Fruit fly (Drosophila melanogaster) whole organism, embryonic: Measurements from ENCODE around the gene CG6656.

Experiments
- Abd-B ChIP-seq: fragments of 200-800 bp; sonication (Bioruptor generic); optimal IDR thresholded peaks from 2 replicates; lab custom pipeline; 2018; ENCODE audit warnings: missing biosample characterization, mild to moderate bottlenecking, missing genetic modification characterization, moderate library complexity
- Asciz ChIP-seq: fragments of 200-800 bp; sonication (Bioruptor generic); optimal IDR thresholded peaks from 2 replicates; lab custom pipeline; 2017; ENCODE audit warnings: missing biosample characterization, mild to moderate bottlenecking, missing genetic modification characterization, missing genetic modification reagents
- CG11456 ChIP-seq: fragments of 200-800 bp; sonication (Bioruptor generic); IDR thresholded peaks from 3 replicates; pipeline ENCODE4 v1.3.6; 2022; ENCODE audit warnings: missing biosample characterization, missing genetic modification characterization
- CG11504 ChIP-seq: fragments of 200-800 bp; sonication (Bioruptor generic); optimal IDR thresholded peaks from 3 replicates; lab custom pipeline; 2019; ENCODE audit warnings: missing biosample characterization, mild to moderate bottlenecking, missing genetic modification characterization, moderate library complexity
- CG12155 ChIP-seq: fragments of 200-800 bp; sonication (Bioruptor generic); optimal IDR thresholded peaks from 3 replicates; lab custom pipeline; 2016; ENCODE audit warnings: missing biosample characterization, missing genetic modification characterization
- CG14441 ChIP-seq: fragments of 200-800 bp; sonication (Bioruptor generic); IDR thresholded peaks from 2 replicates; pipeline ENCODE4 v1.3.6; 2022; ENCODE audit warnings: missing biosample characterization, missing genetic modification characterization
- CG14710 ChIP-seq: fragments of 200-800 bp; sonication (Bioruptor generic); optimal IDR thresholded peaks from 3 replicates; lab custom pipeline; 2019; ENCODE audit warnings: missing biosample characterization, mild to moderate bottlenecking, missing genetic modification characterization, moderate library complexity
- CG1602 ChIP-seq: fragments of 200-800 bp; sonication (Bioruptor generic); optimal IDR thresholded peaks from 3 replicates; lab custom pipeline; 2016; ENCODE audit warnings: missing biosample characterization, missing genetic modification characterization
- CG17802 ChIP-seq: fragments of 200-800 bp; sonication (Bioruptor generic); optimal IDR thresholded peaks from 2 replicates; lab custom pipeline; 2018; ENCODE audit warnings: missing biosample characterization, mild to moderate bottlenecking, missing genetic modification characterization, moderate library complexity
- CG2875 ChIP-seq: fragments of 200-800 bp; sonication (Bioruptor generic); optimal IDR thresholded peaks from 2 replicates; lab custom pipeline; 2017; ENCODE audit warnings: missing biosample characterization, mild to moderate bottlenecking, missing genetic modification characterization, missing genetic modification reagents
- CG30403 ChIP-seq: fragments of 200-800 bp; sonication (Bioruptor generic); optimal IDR thresholded peaks from 3 replicates; lab custom pipeline; 2016; ENCODE audit warnings: missing biosample characterization, missing genetic modification characterization
- CG32532 ChIP-seq: fragments of 200-800 bp; sonication (Bioruptor generic); IDR thresholded peaks from 2 replicates; pipeline ENCODE4 v1.3.6; 2022; ENCODE audit warnings: missing biosample characterization, missing genetic modification characterization
- CG3847 ChIP-seq: fragments of 200-800 bp; sonication (Bioruptor generic); IDR thresholded peaks from 2 replicates; pipeline ENCODE4 v1.3.6; 2022; ENCODE audit warnings: missing biosample characterization, missing genetic modification characterization
- CG42726 ChIP-seq: fragments of 200-800 bp; sonication (Bioruptor generic); IDR thresholded peaks from 2 replicates; pipeline ENCODE4 v1.3.6; 2022; ENCODE audit warnings: missing biosample characterization, missing genetic modification characterization; ENCODE audit not compliant: partially characterized antibody
- CG6272 ChIP-seq: fragments of 200-800 bp; sonication (Bioruptor generic); IDR thresholded peaks from 2 replicates; pipeline ENCODE4 v1.3.6; 2022; ENCODE audit warnings: missing biosample characterization, missing genetic modification characterization
- CG6765 ChIP-seq: fragments of 200-800 bp; sonication (Bioruptor generic); optimal IDR thresholded peaks from 3 replicates; lab custom pipeline; 2017; ENCODE audit warnings: missing biosample characterization, mild to moderate bottlenecking, missing genetic modification characterization
- CG9932 ChIP-seq: fragments of 200-800 bp; sonication (Bioruptor generic); IDR thresholded peaks from 2 replicates; pipeline ENCODE4 v1.3.6; 2022; ENCODE audit warnings: missing biosample characterization, missing genetic modification characterization
- Dip3 ChIP-seq: fragments of 200-800 bp; sonication (Bioruptor generic); optimal IDR thresholded peaks from 3 replicates; lab custom pipeline; 2016; ENCODE audit warnings: missing biosample characterization, missing genetic modification characterization
- Fer2 ChIP-seq: fragments of 200-800 bp; sonication (Bioruptor generic); optimal IDR thresholded peaks from 2 replicates; lab custom pipeline; 2018; ENCODE audit warnings: missing biosample characterization, mild to moderate bottlenecking, missing genetic modification characterization, moderate library complexity
- GATAe ChIP-seq: fragments of 200-800 bp; sonication (Bioruptor generic); conservative IDR thresholded peaks from 2 replicates; pipeline ENCODE4 v1.3.6; 2022; ENCODE audit warnings: missing biosample characterization, missing genetic modification characterization
- HLHmδ ChIP-seq: fragments of 200-800 bp; sonication (Bioruptor generic); optimal IDR thresholded peaks from 2 replicates; lab custom pipeline; 2018; ENCODE audit warnings: missing biosample characterization, mild to moderate bottlenecking, missing genetic modification characterization, moderate library complexity
- Hand ChIP-seq: fragments of 200-800 bp; sonication (Bioruptor generic); optimal IDR thresholded peaks from 2 replicates; lab custom pipeline; 2017; ENCODE audit warnings: mild to moderate bottlenecking, missing biosample characterization, missing genetic modification reagents, missing genetic modification characterization
- Lhr ChIP-seq: fragments of 200-800 bp; sonication (Bioruptor generic); optimal IDR thresholded peaks from 3 replicates; lab custom pipeline; 2017; ENCODE audit warnings: mild to moderate bottlenecking, missing biosample characterization, missing genetic modification reagents, missing genetic modification characterization
- Mad ChIP-seq: fragments of 200-800 bp; sonication (Bioruptor generic); optimal IDR thresholded peaks from 2 replicates; lab custom pipeline; 2016; ENCODE audit warnings: missing biosample characterization, missing genetic modification characterization
- Mrtf ChIP-seq: fragments of 200-800 bp; sonication (Bioruptor generic); IDR thresholded peaks from 3 replicates; pipeline ENCODE4 v1.3.6; 2022; ENCODE audit warnings: missing biosample characterization, missing genetic modification characterization
- Myb ChIP-seq: fragments of 200-800 bp; sonication (Bioruptor generic); optimal IDR thresholded peaks from 2 replicates; lab custom pipeline; 2016; ENCODE audit warnings: missing biosample characterization, missing genetic modification characterization
- NC2β ChIP-seq: fragments of 200-800 bp; sonication (Bioruptor generic); optimal IDR thresholded peaks from 2 replicates; lab custom pipeline; 2016; ENCODE audit warnings: missing biosample characterization, missing genetic modification characterization
- Sox100B ChIP-seq: fragments of 200-800 bp; sonication (Bioruptor generic); optimal IDR thresholded peaks from 3 replicates; lab custom pipeline; 2018; ENCODE audit warnings: missing biosample characterization, mild to moderate bottlenecking, missing genetic modification characterization
- Ssrp ChIP-seq: fragments of 200-800 bp; sonication (Bioruptor generic); optimal IDR thresholded peaks from 2 replicates; lab custom pipeline; 2018; ENCODE audit warnings: missing biosample characterization, mild to moderate bottlenecking, missing genetic modification characterization, moderate library complexity
- Vsx1 ChIP-seq: fragments of 200-800 bp; sonication (Bioruptor generic); optimal IDR thresholded peaks from 2 replicates; lab custom pipeline; 2017; ENCODE audit warnings: missing biosample characterization, mild to moderate bottlenecking, missing genetic modification characterization, missing genetic modification reagents
- Xrp1 ChIP-seq: fragments of 200-800 bp; sonication (Bioruptor generic); IDR thresholded peaks from 2 replicates; pipeline ENCODE4 v1.3.6; 2022; ENCODE audit warnings: missing biosample characterization, missing genetic modification characterization
- amos ChIP-seq: fragments of 200-800 bp; sonication (Bioruptor generic); IDR thresholded peaks from 2 replicates; pipeline ENCODE4 v1.3.6; 2022; ENCODE audit warnings: missing biosample characterization, missing genetic modification characterization; ENCODE audit not compliant: partially characterized antibody
- bbx ChIP-seq: fragments of 200-800 bp; sonication (Bioruptor generic); IDR thresholded peaks from 2 replicates; pipeline ENCODE4 v1.3.6; 2022; ENCODE audit warnings: missing biosample characterization, missing genetic modification characterization; ENCODE audit not compliant: partially characterized antibody
- bsh ChIP-seq, 2 experiments: fragments of 200-800 bp; sonication (Bioruptor generic); optimal IDR thresholded peaks; 2 replicates each; lab custom pipeline; 2017 to 2018; ENCODE audit warnings: mild to moderate bottlenecking in 2 of 2, missing biosample characterization in 2 of 2, missing genetic modification characterization in 2 of 2, moderate library complexity in 1 of 2
- chinmo ChIP-seq: fragments of 200-800 bp; sonication (Bioruptor generic); IDR thresholded peaks from 4 replicates; pipeline ENCODE4 v1.3.6; 2022; ENCODE audit warnings: missing biosample characterization, missing genetic modification characterization; ENCODE audit not compliant: partially characterized antibody
- croc ChIP-seq: fragments of 200-800 bp; sonication (Bioruptor generic); conservative IDR thresholded peaks from 3 replicates; pipeline ENCODE4 v1.3.6; 2022; ENCODE audit warnings: missing biosample characterization, missing genetic modification characterization
- crol ChIP-seq: fragments of 200-800 bp; sonication (Bioruptor generic); IDR thresholded peaks from 2 replicates; pipeline ENCODE4 v1.3.6; 2022; ENCODE audit warnings: missing biosample characterization, missing genetic modification characterization
- disco-r ChIP-seq: fragments of 200-800 bp; sonication (Bioruptor generic); optimal IDR thresholded peaks from 2 replicates; lab custom pipeline; 2016; ENCODE audit warnings: missing biosample characterization, missing genetic modification characterization
- ems ChIP-seq: fragments of 200-800 bp; sonication (Bioruptor generic); optimal IDR thresholded peaks from 3 replicates; lab custom pipeline; 2016; ENCODE audit warnings: missing biosample characterization, missing genetic modification characterization
- lov ChIP-seq, 2 experiments: fragments of 200-800 bp in 1 of 2; fragments of >200 bp in 1 of 2; sonication (Bioruptor generic) in 1 of 2; IDR thresholded peaks in 1 of 2; optimal IDR thresholded peaks in 1 of 2; 2 replicates in 1 of 2; 3 replicates in 1 of 2; pipeline versions ENCODE4 v1.3.6 to Lab custom; 2017 to 2022; ENCODE audit warnings: missing biosample characterization in 1 of 2, missing genetic modification characterization in 1 of 2
- nerfin-2 ChIP-seq: fragments of 200-800 bp; sonication (Bioruptor generic); IDR thresholded peaks from 2 replicates; pipeline ENCODE4 v1.3.6; 2022; ENCODE audit warnings: missing biosample characterization, missing genetic modification characterization; ENCODE audit not compliant: partially characterized antibody
- p53 ChIP-seq: fragments of 200-800 bp; sonication (Bioruptor generic); optimal IDR thresholded peaks from 2 replicates; lab custom pipeline; 2016; ENCODE audit warnings: missing biosample characterization, missing genetic modification characterization
- scrt ChIP-seq: fragments of 200-800 bp; sonication (Bioruptor generic); optimal IDR thresholded peaks from 2 replicates; lab custom pipeline; 2018; ENCODE audit warnings: missing biosample characterization, mild to moderate bottlenecking, missing genetic modification characterization, moderate library complexity
- slou ChIP-seq: fragments of 200-800 bp; sonication (Bioruptor generic); optimal IDR thresholded peaks from 3 replicates; lab custom pipeline; 2016; ENCODE audit warnings: missing biosample characterization, missing genetic modification characterization
- sob ChIP-seq: fragments of 200-800 bp; sonication (Bioruptor generic); IDR thresholded peaks from 2 replicates; pipeline ENCODE4 v1.3.6; 2022; ENCODE audit warnings: missing biosample characterization, missing genetic modification characterization
- sqz ChIP-seq: fragments of 200-800 bp; sonication (Bioruptor generic); optimal IDR thresholded peaks from 3 replicates; lab custom pipeline; 2018; ENCODE audit warnings: missing biosample characterization, mild to moderate bottlenecking, missing genetic modification characterization
- tgo ChIP-seq: fragments of 200-800 bp; sonication (Bioruptor generic); IDR thresholded peaks from 3 replicates; pipeline ENCODE4 v1.3.6; 2022; ENCODE audit warnings: missing biosample characterization, missing genetic modification characterization
- ttk ChIP-seq: fragments of 200-800 bp; sonication (Bioruptor generic); IDR thresholded peaks from 2 replicates; pipeline ENCODE4 v2.1.2; 2022; ENCODE audit warnings: missing biosample characterization, missing genetic modification characterization
- vvl ChIP-seq: fragments of 200-800 bp; sonication (Bioruptor generic); IDR thresholded peaks from 2 replicates; pipeline ENCODE4 v1.3.6; 2022; ENCODE audit warnings: missing biosample characterization, missing genetic modification characterization
- zen ChIP-seq: fragments of 200-800 bp; sonication (Bioruptor generic); optimal IDR thresholded peaks from 3 replicates; lab custom pipeline; 2018; ENCODE audit warnings: missing biosample characterization, mild to moderate bottlenecking, missing genetic modification characterization, moderate library complexity

CG6656 gene

DNA sequence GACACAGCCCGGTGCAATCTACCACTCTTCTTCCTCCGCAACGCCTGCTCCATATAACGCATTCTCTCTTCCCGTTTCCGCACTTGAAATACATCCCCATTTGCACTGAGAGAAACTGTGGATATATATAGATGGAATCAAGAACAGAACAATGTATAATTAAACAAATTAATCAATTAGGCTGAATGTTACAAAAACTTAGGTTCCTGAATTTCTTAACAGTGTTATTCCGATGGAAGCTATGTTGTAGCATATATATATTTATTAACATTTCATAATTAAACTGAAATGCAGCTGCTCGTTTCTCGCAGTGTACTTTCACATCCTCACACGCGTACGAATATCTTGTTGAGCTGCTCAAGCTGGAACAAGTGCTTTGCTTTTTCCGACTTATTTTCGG, 15.6 kb upstream of the CG6656 start (continued):
- peak; percentile 44; the same call in 1 of the 2 replicates for TF ChIP-seq vvl (GFP tag; lab: Robert Waterston, UW)
- TF ChIP-seq Myb (GFP tag; lab: Kevin White, UChicago) = no peak
- TF ChIP-seq CG42726 (GFP tag; lab: Robert Waterston, UW) = no peak
- TF ChIP-seq CG11456 = no peak
- no peak for TF ChIP-seq CG6272 (GFP tag; lab: Robert Waterston, UW)
- TF ChIP-seq Asciz (GFP tag; lab: Kevin White, UChicago) = peak; percentile 46
- TF ChIP-seq Hand (GFP tag; lab: Kevin White, UChicago) = no peak
- peak; percentile 22 for TF ChIP-seq sqz (GFP tag; lab: Kevin White, UChicago)
- peak; percentile 61 to 75 for TF ChIP-seq bsh (GFP tag; optimal IDR thresholded peaks at IDR 0.05; lab: Kevin White, UChicago)
- TF ChIP-seq Mad = peak; percentile 30
- TF ChIP-seq amos = no peak
- TF ChIP-seq ems (GFP tag; lab: Kevin White, UChicago) = no peak
- TF ChIP-seq CG2875 = peak; percentile 16
- TF ChIP-seq lov (optimal IDR thresholded peaks at IDR 0.05; lab: Kevin White, UChicago) = no peak
- TF ChIP-seq lov (GFP tag; IDR thresholded peaks at IDR 0.05; lab: Robert Waterston, UW) = no peak
- TF ChIP-seq GATAe (GFP tag; lab: Robert Waterston, UW) = no peak
- TF ChIP-seq Xrp1 (GFP tag; lab: Robert Waterston, UW) = peak; percentile 76
- no peak for TF ChIP-seq slou (GFP tag; lab: Kevin White, UChicago)
- no peak for TF ChIP-seq CG9932 (GFP tag; lab: Robert Waterston, UW)
- TF ChIP-seq crol (GFP tag; lab: Robert Waterston, UW) = 0 out of 2 replicates have a peak, but pooled peaks have one; percentile 17
- TF ChIP-seq p53 = no peak
- TF ChIP-seq CG12155 (GFP tag; lab: Kevin White, UChicago) = no peak
- TF ChIP-seq scrt (GFP tag; lab: Kevin White, UChicago) = no peak
- no peak for TF ChIP-seq CG14441 (GFP tag; lab: Robert Waterston, UW)
- TF ChIP-seq Sox100B (GFP tag; lab: Kevin White, UChicago) = peak; percentile 38
- no peak for TF ChIP-seq Abd-B (GFP tag; lab: Kevin White, UChicago)
- no peak for TF ChIP-seq Vsx1 (GFP tag; lab: Kevin White, UChicago)
- TF ChIP-seq Lhr (GFP tag; lab: Kevin White, UChicago) = peak; percentile 8
- TF ChIP-seq HLHmδ (GFP tag; lab: Kevin White, UChicago) = no peak
- TF ChIP-seq Ssrp (tag; lab: Kevin White, UChicago) = peak; percentile 63
- peak; percentile 53 for TF ChIP-seq CG14710 (tag; lab: Kevin White, UChicago)
- TF ChIP-seq nerfin-2 (GFP tag; lab: Robert Waterston, UW) = no peak
- TF ChIP-seq croc (GFP tag; lab: Robert Waterston, UW) = peak; percentile 45; the same call in 2 of the 3 replicates
- no peak for TF ChIP-seq Fer2 (tag; lab: Kevin White, UChicago)
- peak; percentile 8 for TF ChIP-seq CG17802 (tag; lab: Kevin White, UChicago)
- TF ChIP-seq chinmo (GFP tag; lab: Robert Waterston, UW) = no peak
- no peak for TF ChIP-seq disco-r (GFP tag; lab: Kevin White, UChicago)
- TF ChIP-seq ttk = no peak
- peak; percentile 47 for TF ChIP-seq NC2β (GFP tag; lab: Kevin White, UChicago)
- TF ChIP-seq tgo (GFP tag; lab: Robert Waterston, UW) = no peak
- TF ChIP-seq zen (tag; lab: Kevin White, UChicago) = peak; percentile 47
- TF ChIP-seq CG11504 (tag; lab: Kevin White, UChicago) = peak; percentile 54
- TF ChIP-seq bbx (GFP tag; lab: Robert Waterston, UW) = no peak
- TF ChIP-seq CG3847 (GFP tag; lab: Robert Waterston, UW) = 0 out of 2 replicates have a peak, but pooled peaks have one; percentile 29
- TF ChIP-seq CG1602 (GFP tag; lab: Kevin White, UChicago) = peak; percentile 32
- peak; percentile 55 for TF ChIP-seq CG30403
- no peak for TF ChIP-seq CG6765 (GFP tag; lab: Kevin White, UChicago)
- no peak for TF ChIP-seq Dip3 (GFP tag; lab: Kevin White, UChicago)
- no peak for TF ChIP-seq CG32532 (GFP tag; lab: Robert Waterston, UW)
- no peak for TF ChIP-seq sob
- no peak for TF ChIP-seq Mrtf (GFP tag; lab: Robert Waterston, UW)
